Worm (Caenorhabditis elegans): ENCODE measurements around the gene tdp-1.

DNA sequence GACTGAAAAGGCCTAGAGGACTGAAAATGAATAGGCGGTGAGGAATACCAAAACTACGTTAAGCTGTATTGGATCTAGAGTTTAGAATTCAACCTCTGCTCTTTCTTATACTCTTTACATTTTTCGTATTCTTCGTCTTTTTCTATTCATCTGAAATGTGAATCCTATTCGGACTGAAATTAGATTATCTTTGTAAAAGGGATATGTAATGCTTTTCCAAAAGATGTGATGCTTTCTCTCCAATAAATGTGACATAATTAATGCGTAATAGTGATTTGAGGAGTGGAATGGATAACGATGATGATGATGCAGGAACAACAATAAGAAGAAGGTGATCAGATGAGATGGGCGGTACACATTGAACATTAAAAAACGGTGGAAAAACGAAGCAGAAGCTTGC lies 49.0 kb upstream of the tdp-1 start:
- no peak for TF ChIP-seq flt-1 (GFP tag; IDR thresholded peaks at IDR 0.05)
- no peak for TF ChIP-seq ztf-23 (GFP tag; IDR thresholded peaks at IDR 0.05)
- TF ChIP-seq cog-1 (tag; optimal IDR thresholded peaks at IDR 0.05): no peak
- no peak for TF ChIP-seq ref-1 (GFP tag; conservative IDR thresholded peaks at IDR 0.05)

Data from whole organism, midembryonic.